Fruit fly (Drosophila melanogaster) whole organism, prepupa: Measurements from ENCODE around the gene H.

Source experiments
- Blimp-1 ChIP-seq: fragments of 200-800 bp; sonication (Bioruptor generic); optimal IDR thresholded peaks from 3 replicates; lab custom pipeline; 2017; ENCODE audit warnings: missing biosample characterization, missing genetic modification characterization, mild to moderate bottlenecking, moderate library complexity, missing genetic modification reagents
- CG10631 ChIP-seq: fragments of 200-800 bp; sonication (Bioruptor generic); optimal IDR thresholded peaks from 2 replicates; lab custom pipeline; 2016; ENCODE audit warnings: missing biosample characterization, missing genetic modification characterization
- CG10669 ChIP-seq: fragments of 200-800 bp; sonication (Bioruptor generic); optimal IDR thresholded peaks from 3 replicates; lab custom pipeline; 2018; ENCODE audit warnings: missing biosample characterization, mild to moderate bottlenecking, missing genetic modification characterization, moderate library complexity
- CG11294 ChIP-seq: fragments of 200-800 bp; sonication (Bioruptor generic); IDR thresholded peaks from 2 replicates; pipeline ENCODE4 v1.3.6; 2022; ENCODE audit warnings: missing biosample characterization, missing genetic modification characterization
- CG11902 ChIP-seq: fragments of 200-800 bp; sonication (Bioruptor generic); optimal IDR thresholded peaks from 3 replicates; lab custom pipeline; 2016; ENCODE audit warnings: missing biosample characterization, missing genetic modification characterization
- CG15336 ChIP-seq: fragments of 200-800 bp; sonication (Bioruptor generic); IDR thresholded peaks from 2 replicates; pipeline ENCODE4 v1.3.6; 2022; ENCODE audit warnings: missing biosample characterization, missing genetic modification characterization
- CG1621 ChIP-seq: fragments of 200-800 bp; sonication (Bioruptor generic); optimal IDR thresholded peaks from 3 replicates; lab custom pipeline; 2018; ENCODE audit warnings: missing biosample characterization, mild to moderate bottlenecking, missing genetic modification characterization
- CG16779 ChIP-seq: fragments of 200-800 bp; sonication (Bioruptor generic); optimal IDR thresholded peaks from 3 replicates; lab custom pipeline; 2017; ENCODE audit warnings: missing biosample characterization, mild to moderate bottlenecking, missing genetic modification characterization
- CG3032 ChIP-seq: fragments of 200-800 bp; optimal IDR thresholded peaks from 2 replicates; lab custom pipeline; 2019; ENCODE audit warnings: missing biosample characterization, mild to moderate bottlenecking, missing genetic modification characterization, moderate library complexity
- CG31627 ChIP-seq: fragments of 200-800 bp; sonication (Bioruptor generic); optimal IDR thresholded peaks from 3 replicates; lab custom pipeline; 2016; ENCODE audit warnings: missing biosample characterization, missing genetic modification characterization
- CG32006 ChIP-seq: fragments of 200-800 bp; sonication (Bioruptor generic); optimal IDR thresholded peaks from 3 replicates; lab custom pipeline; 2017; ENCODE audit warnings: missing biosample characterization, mild to moderate bottlenecking, missing genetic modification characterization
- CG4318 ChIP-seq: fragments of 200-800 bp; sonication (Bioruptor generic); optimal IDR thresholded peaks from 3 replicates; lab custom pipeline; 2017; ENCODE audit warnings: missing biosample characterization, mild to moderate bottlenecking, missing genetic modification characterization
- CG6163 ChIP-seq: fragments of 200-800 bp; sonication (Bioruptor generic); IDR thresholded peaks from 3 replicates; pipeline ENCODE4 v1.3.6; 2022; ENCODE audit warnings: missing biosample characterization, missing genetic modification characterization
- CG6276 ChIP-seq: fragments of 200-800 bp; sonication (Bioruptor generic); optimal IDR thresholded peaks from 2 replicates; lab custom pipeline; 2017; ENCODE audit warnings: missing biosample characterization, mild to moderate bottlenecking, missing genetic modification characterization
- CG6792 ChIP-seq: fragments of 200-800 bp; sonication (Bioruptor generic); optimal IDR thresholded peaks from 3 replicates; lab custom pipeline; 2016; ENCODE audit warnings: missing biosample characterization, missing genetic modification characterization
- CG6808 ChIP-seq: fragments of 200-800 bp; sonication (Bioruptor generic); optimal IDR thresholded peaks from 3 replicates; lab custom pipeline; 2017; ENCODE audit warnings: missing biosample characterization, missing genetic modification characterization, mild to moderate bottlenecking, moderate library complexity, missing genetic modification reagents
- CG6854 ChIP-seq: fragments of 200-800 bp; sonication (Bioruptor generic); optimal IDR thresholded peaks from 2 replicates; lab custom pipeline; 2017; ENCODE audit warnings: missing biosample characterization, mild to moderate bottlenecking, missing genetic modification characterization
- CG7368 ChIP-seq: fragments of 200-800 bp; sonication (Bioruptor generic); optimal IDR thresholded peaks from 3 replicates; lab custom pipeline; 2016; ENCODE audit warnings: missing biosample characterization, missing genetic modification characterization
- CG8119 ChIP-seq: fragments of 200-800 bp; sonication (Bioruptor generic); IDR thresholded peaks from 3 replicates; pipeline ENCODE4 v1.3.6; 2022; ENCODE audit warnings: missing biosample characterization, missing genetic modification characterization
- CG8319 ChIP-seq: fragments of 200-800 bp; sonication (Bioruptor generic); optimal IDR thresholded peaks from 3 replicates; lab custom pipeline; 2016; ENCODE audit warnings: missing biosample characterization, missing genetic modification characterization
- CG8632 ChIP-seq: fragments of 200-800 bp; sonication (Bioruptor generic); optimal IDR thresholded peaks from 3 replicates; lab custom pipeline; 2016; ENCODE audit warnings: missing biosample characterization, missing genetic modification characterization
- CG9139 ChIP-seq: fragments of 200-800 bp; sonication (Bioruptor generic); optimal IDR thresholded peaks from 3 replicates; lab custom pipeline; 2017; ENCODE audit warnings: missing biosample characterization, mild to moderate bottlenecking, missing genetic modification characterization
- Eip75B ChIP-seq: fragments of 200-800 bp; sonication (Bioruptor generic); optimal IDR thresholded peaks from 3 replicates; lab custom pipeline; 2016; ENCODE audit warnings: missing biosample characterization, missing genetic modification characterization
- Eip78C ChIP-seq: fragments of 200-800 bp; sonication (Bioruptor generic); peaks from one replicate; lab custom pipeline; 2016; ENCODE audit warnings: missing biosample characterization, missing genetic modification characterization
- Ets96B ChIP-seq: fragments of 200-800 bp; optimal IDR thresholded peaks from 2 replicates; lab custom pipeline; 2019; ENCODE audit warnings: missing biosample characterization, mild to moderate bottlenecking, missing genetic modification characterization, moderate library complexity
- Hr39 ChIP-seq: fragments of 200-800 bp; sonication (Bioruptor generic); optimal IDR thresholded peaks from 2 replicates; lab custom pipeline; 2016; ENCODE audit warnings: missing biosample characterization, missing genetic modification characterization
- Hr4 ChIP-seq: fragments of 200-800 bp; sonication (Bioruptor generic); optimal IDR thresholded peaks from 3 replicates; lab custom pipeline; 2016; ENCODE audit warnings: missing biosample characterization, missing genetic modification characterization
- Met ChIP-seq: fragments of 200-800 bp; sonication (Bioruptor generic); optimal IDR thresholded peaks from 3 replicates; lab custom pipeline; 2016; ENCODE audit warnings: missing biosample characterization, missing genetic modification characterization
- OdsH ChIP-seq: fragments of 200-800 bp; sonication (Bioruptor generic); optimal IDR thresholded peaks from 3 replicates; lab custom pipeline; 2016; ENCODE audit warnings: missing biosample characterization, missing genetic modification characterization
- Smox ChIP-seq: fragments of 200-800 bp; sonication (Bioruptor generic); optimal IDR thresholded peaks from 3 replicates; lab custom pipeline; 2016; ENCODE audit warnings: missing biosample characterization, missing genetic modification characterization
- Sox102F ChIP-seq: fragments of 200-800 bp; sonication (Bioruptor generic); optimal IDR thresholded peaks from 2 replicates; lab custom pipeline; 2016; ENCODE audit warnings: missing biosample characterization, mild to moderate bottlenecking, missing genetic modification characterization
- achi ChIP-seq: fragments of 200-800 bp; sonication (Bioruptor generic); optimal IDR thresholded peaks from 3 replicates; lab custom pipeline; 2016; ENCODE audit warnings: missing biosample characterization, missing genetic modification characterization
- acj6 ChIP-seq: fragments of 200-800 bp; sonication (Bioruptor generic); optimal IDR thresholded peaks from 3 replicates; lab custom pipeline; 2016; ENCODE audit warnings: missing biosample characterization, missing genetic modification characterization
- cyc ChIP-seq: fragments of 200-800 bp; sonication (Bioruptor generic); optimal IDR thresholded peaks from 3 replicates; lab custom pipeline; 2016; ENCODE audit warnings: missing biosample characterization, missing genetic modification characterization
- dsx ChIP-seq: fragments of 200-800 bp; optimal IDR thresholded peaks from 3 replicates; lab custom pipeline; 2019; ENCODE audit warnings: missing biosample characterization, mild to moderate bottlenecking, missing genetic modification characterization, moderate library complexity; ENCODE audit not compliant: poor library complexity, severe bottlenecking
- eg ChIP-seq: fragments of 200-800 bp; sonication (Bioruptor generic); IDR thresholded peaks from 3 replicates; pipeline ENCODE4 v1.3.6; 2022; ENCODE audit warnings: missing biosample characterization, missing genetic modification characterization
- fkh ChIP-seq: fragments of 200-800 bp; sonication (Bioruptor generic); optimal IDR thresholded peaks from 3 replicates; lab custom pipeline; 2017; ENCODE audit warnings: missing biosample characterization, mild to moderate bottlenecking, missing genetic modification characterization, moderate library complexity
- salr ChIP-seq, 2 experiments: fragments of 200-800 bp; sonication (Bioruptor generic); optimal IDR thresholded peaks; 3 replicates each; lab custom pipeline; 2016 to 2018; ENCODE audit warnings: missing biosample characterization in 2 of 2, missing genetic modification characterization in 2 of 2, mild to moderate bottlenecking in 1 of 2
- spab ChIP-seq: fragments of 200-800 bp; sonication (Bioruptor generic); optimal IDR thresholded peaks from 2 replicates; lab custom pipeline; 2017; ENCODE audit warnings: missing biosample characterization, mild to moderate bottlenecking, missing genetic modification characterization, missing genetic modification reagents
- ss ChIP-seq, 2 experiments: fragments of 200-800 bp; sonication (Bioruptor generic); optimal IDR thresholded peaks; 2 replicates in 1 of 2; 3 replicates in 1 of 2; lab custom pipeline; 2017 to 2018; ENCODE audit warnings: mild to moderate bottlenecking in 2 of 2, missing biosample characterization in 2 of 2, missing genetic modification characterization in 2 of 2, moderate library complexity in 1 of 2
- svp ChIP-seq: fragments of 200-800 bp; sonication (Bioruptor generic); peaks from one replicate; lab custom pipeline; 2016; ENCODE audit warnings: missing biosample characterization, missing genetic modification characterization
- topi ChIP-seq: fragments of 200-800 bp; sonication (Bioruptor generic); optimal IDR thresholded peaks from 3 replicates; lab custom pipeline; 2016; ENCODE audit warnings: missing biosample characterization, missing genetic modification characterization

Gene H

DNA sequence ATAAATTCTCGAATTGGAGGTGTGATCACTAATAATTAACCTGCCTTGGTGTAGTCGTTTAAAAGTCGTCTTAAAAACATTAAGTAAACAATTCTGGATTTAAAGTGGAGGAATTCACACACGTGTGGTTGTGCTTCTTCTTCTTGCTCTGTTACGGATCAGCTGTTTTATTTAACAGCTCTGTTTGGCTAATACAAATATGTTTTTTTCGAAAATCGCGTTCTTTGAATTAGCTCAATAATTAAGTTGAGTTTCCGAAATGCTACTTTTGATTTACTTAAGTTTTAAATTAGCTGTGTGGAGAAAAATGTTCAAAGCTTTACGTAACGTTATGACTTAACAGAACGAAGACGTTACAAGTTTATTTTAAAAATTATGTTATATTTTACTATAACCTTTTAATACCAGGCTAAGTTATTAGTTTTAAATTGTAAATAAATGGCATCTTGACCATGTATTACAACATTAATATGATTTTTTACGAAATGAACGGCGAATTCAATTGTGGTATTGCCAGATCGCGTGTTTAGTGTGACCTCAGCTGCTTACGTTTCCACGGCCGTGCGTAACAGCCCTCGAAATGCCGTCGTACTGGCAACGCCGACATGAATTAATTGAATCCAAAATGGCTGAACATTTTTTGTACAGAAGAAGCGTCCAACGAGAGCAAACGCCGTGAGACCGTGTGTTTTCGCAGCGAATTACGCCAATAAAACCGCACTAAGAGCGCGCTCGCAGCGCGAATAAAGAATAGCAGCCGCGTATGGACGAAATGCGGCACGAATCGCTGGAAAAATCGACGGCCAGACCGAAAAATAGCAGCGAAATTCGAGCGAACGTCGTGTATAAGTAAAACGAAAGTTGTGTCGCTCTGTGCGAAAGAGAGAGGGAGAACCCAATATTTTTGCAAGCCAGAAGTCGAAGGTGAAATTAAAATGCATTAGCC lies 28.9 kb upstream of the H start, which contains the start of the genes Pus1 and bon (continued):
- TF ChIP-seq CG11902 (GFP tag; lab: Kevin White, UChicago): no peak

DNA sequence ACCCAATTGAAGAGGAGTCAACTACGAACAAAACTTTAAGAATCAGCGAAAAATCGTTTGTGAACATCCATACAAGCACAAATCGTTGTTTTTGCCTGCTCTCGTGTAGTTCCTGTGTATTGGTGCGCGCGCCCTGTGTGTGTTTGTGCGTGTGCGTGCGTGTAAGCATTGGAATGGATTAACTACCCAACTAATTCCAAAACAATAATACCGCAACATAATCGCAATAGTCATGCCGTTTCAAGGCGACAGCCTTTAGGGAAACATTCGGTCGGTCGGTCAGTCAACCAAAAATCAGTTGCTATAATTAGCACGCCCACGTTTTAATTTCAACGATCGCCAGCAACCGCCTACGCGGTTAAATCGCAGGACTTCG lies 28.3 kb upstream of the H start:
- TF ChIP-seq CG8632 (GFP tag; lab: Kevin White, UChicago) (no peak), CG6163 (GFP tag; lab: Robert Waterston, UW) (no peak), svp (GFP tag; lab: Kevin White, UChicago) (peak; percentile 62), ss (GFP tag; optimal IDR thresholded peaks at IDR 0.05; lab: Kevin White, UChicago) (no peak), cyc (no peak), CG11902 (GFP tag; lab: Kevin White, UChicago) (no peak), CG8119 (GFP tag; lab: Robert Waterston, UW) (0 out of 3 replicates have a peak, but pooled peaks have one; percentile 14)
- TF ChIP-seq, all 60 proteins: peak for 2

DNA sequence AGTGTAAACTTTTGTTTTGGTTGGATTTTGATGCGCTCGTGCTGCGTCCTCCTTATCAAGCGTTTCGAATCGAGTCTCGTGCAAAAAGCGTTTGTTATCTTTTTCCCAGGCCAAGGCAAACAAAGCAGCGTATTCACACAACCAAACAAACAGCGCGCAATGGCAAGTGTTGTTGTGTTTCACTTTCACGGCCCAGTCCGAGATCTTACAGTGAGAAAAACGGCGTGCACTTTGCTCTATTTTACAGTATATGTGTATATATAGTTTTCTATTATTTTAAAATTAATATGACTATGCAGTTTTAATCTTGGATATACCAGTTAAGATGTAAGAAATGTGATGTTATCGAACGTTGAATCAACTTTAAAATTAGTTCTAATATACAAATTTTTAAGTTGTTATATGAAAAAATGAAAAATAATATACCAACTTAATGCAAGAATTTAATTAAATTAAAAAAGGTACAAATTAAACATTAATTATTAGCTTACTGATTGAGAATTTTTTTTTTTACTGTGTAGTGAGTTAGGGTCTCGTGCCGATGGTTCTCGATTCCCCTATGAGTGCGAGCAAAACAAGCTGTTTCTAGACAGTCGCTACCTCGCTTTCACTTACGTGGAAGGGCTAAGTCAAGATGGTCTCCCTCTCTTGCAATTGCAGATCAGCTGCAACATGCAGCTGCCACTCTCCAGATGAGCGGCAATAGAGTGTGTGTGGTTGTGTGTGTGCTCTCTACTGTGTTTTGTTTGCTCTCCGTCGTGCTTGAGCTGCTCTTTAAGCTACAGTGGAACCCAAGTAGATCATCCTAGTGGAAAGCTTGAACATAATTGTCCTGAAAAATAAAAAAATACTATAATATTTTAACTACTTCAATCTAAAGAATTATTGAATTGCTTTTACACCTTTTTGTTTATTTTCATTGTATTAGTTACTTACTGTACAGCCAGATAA lies 27.3 kb upstream of the H start:
- peak; percentile 72 for TF ChIP-seq Eip75B (GFP tag; lab: Kevin White, UChicago)
- peak; percentile 95 for TF ChIP-seq CG10631 (GFP tag; lab: Kevin White, UChicago)
- peak; percentile 90 for TF ChIP-seq Blimp-1 (GFP tag; lab: Kevin White, UChicago)
- peak; percentile 90 for TF ChIP-seq acj6 (GFP tag; lab: Kevin White, UChicago)
- TF ChIP-seq Eip78C (GFP tag; lab: Kevin White, UChicago): peak; percentile 98
- peak; percentile 93 for TF ChIP-seq dsx
- peak; percentile 65 for TF ChIP-seq Sox102F (GFP tag; lab: Kevin White, UChicago)
- peak; percentile 94 for TF ChIP-seq CG3032
- TF ChIP-seq CG6854 (GFP tag; lab: Kevin White, UChicago): peak; percentile 54
- TF ChIP-seq Smox (GFP tag; lab: Kevin White, UChicago): peak; percentile 68
- peak; percentile 59 for TF ChIP-seq CG8319 (GFP tag; lab: Kevin White, UChicago)
- TF ChIP-seq CG32006 (GFP tag; lab: Kevin White, UChicago): peak; percentile 91
- TF ChIP-seq CG1621 (tag; lab: Kevin White, UChicago): peak; percentile 65
- TF ChIP-seq CG7368 (GFP tag; lab: Kevin White, UChicago): peak; percentile 78
- peak; percentile 69 for TF ChIP-seq CG6276 (GFP tag; lab: Kevin White, UChicago)
- peak; percentile 92 to 94 for TF ChIP-seq ss (GFP tag; optimal IDR thresholded peaks at IDR 0.05; lab: Kevin White, UChicago)
- peak; percentile 42 for TF ChIP-seq CG31627 (GFP tag; lab: Kevin White, UChicago)
- peak; percentile 92 for TF ChIP-seq spab (GFP tag; lab: Kevin White, UChicago)
- TF ChIP-seq fkh (GFP tag; lab: Kevin White, UChicago): peak; percentile 73
- peak; percentile 95 for TF ChIP-seq CG15336
- TF ChIP-seq Met (GFP tag; lab: Kevin White, UChicago): peak; percentile 65
- TF ChIP-seq CG11902 (GFP tag; lab: Kevin White, UChicago): peak; percentile 73
- TF ChIP-seq CG10669 (GFP tag; lab: Kevin White, UChicago): peak; percentile 85
- TF ChIP-seq CG8119 (GFP tag; lab: Robert Waterston, UW): peak; percentile 94
- peak; percentile 62; the same call in 1 of the 2 replicates for TF ChIP-seq CG11294 (GFP tag; lab: Robert Waterston, UW)
- TF ChIP-seq salr (GFP tag; optimal IDR thresholded peaks at IDR 0.05; lab: Kevin White, UChicago): peak; percentile 35 to 91
- peak; percentile 88 for TF ChIP-seq CG9139 (GFP tag; lab: Kevin White, UChicago)
- TF ChIP-seq CG6792: peak; percentile 88
- peak; percentile 63 for TF ChIP-seq Hr4 (GFP tag; lab: Kevin White, UChicago)
- TF ChIP-seq CG6808: peak; percentile 91
- peak; percentile 75 for TF ChIP-seq eg
- TF ChIP-seq CG16779 (tag; lab: Kevin White, UChicago): peak; percentile 89
- TF ChIP-seq CG4318 (GFP tag; lab: Kevin White, UChicago): peak; percentile 82
- peak; percentile 90 for TF ChIP-seq achi (GFP tag; lab: Kevin White, UChicago)
- peak; percentile 89 for TF ChIP-seq OdsH (GFP tag; lab: Kevin White, UChicago)
- TF ChIP-seq topi (GFP tag; lab: Kevin White, UChicago): peak; percentile 77
- peak; percentile 95 for TF ChIP-seq Ets96B
- TF ChIP-seq Hr39: peak; percentile 49
- TF ChIP-seq CG6163 (GFP tag; lab: Robert Waterston, UW): peak; percentile 84
